Fruit fly (Drosophila melanogaster): ENCODE results near the gene Jon99Fi.

The Jon99Fi gene

dm6 chr3R:30531989-30532653 lies 43.4 kb downstream of the Jon99Fi start, which contains the start of gene tmod (continued):
- TF ChIP-seq eg (GFP tag; IDR thresholded peaks at IDR 0.05) (peak; percentile 72; the same call in 2 of the 3 replicates), Eip93F (GFP tag; optimal IDR thresholded peaks at IDR 0.05) (no peak), CG7368 (GFP tag; optimal IDR thresholded peaks at IDR 0.05) (peak; percentile 19), CG8632 (GFP tag; optimal IDR thresholded peaks at IDR 0.05) (no peak), CG1621 (tag; optimal IDR thresholded peaks at IDR 0.05) (peak; percentile 75), svp (GFP tag) (peak; percentile 66), Ets96B (tag; optimal IDR thresholded peaks at IDR 0.05) (peak; percentile 17), CG9139 (GFP tag; optimal IDR thresholded peaks at IDR 0.05) (no peak), CG11294 (GFP tag; IDR thresholded peaks at IDR 0.05) (no peak), Blimp-1 (GFP tag; optimal IDR thresholded peaks at IDR 0.05) (no peak), CG11902 (GFP tag; optimal IDR thresholded peaks at IDR 0.05) (no peak), cyc (GFP tag; optimal IDR thresholded peaks at IDR 0.05) (peak; percentile 49)

- TF ChIP-seq CG15336 (GFP tag; IDR thresholded peaks at IDR 0.05) (0 out of 2 replicates have a peak, but pooled peaks have one; percentile 17), CG6163 (GFP tag; IDR thresholded peaks at IDR 0.05) (peak; percentile 25; the same call in 1 of the 3 replicates), CG3919 (GFP tag; optimal IDR thresholded peaks at IDR 0.05) (no peak), CG6276 (GFP tag; optimal IDR thresholded peaks at IDR 0.05) (peak; percentile 42), pdm3 (GFP tag; optimal IDR thresholded peaks at IDR 0.05) (no peak), eg (GFP tag; IDR thresholded peaks at IDR 0.05) (peak; percentile 67; the same call in 2 of the 3 replicates), CG10631 (GFP tag; optimal IDR thresholded peaks at IDR 0.05) (no peak)
Measured at dm6 chr3R:30534444-30534843, 45.7 kb downstream of the Jon99Fi start.

dm6 chr3R:30536432-30536831 lies 47.7 kb downstream of the Jon99Fi start:
- no peak for TF ChIP-seq dac (GFP tag; optimal IDR thresholded peaks at IDR 0.05)
- TF ChIP-seq CG8632 (GFP tag; optimal IDR thresholded peaks at IDR 0.05): no peak
- TF ChIP-seq fd85E (GFP tag; optimal IDR thresholded peaks at IDR 0.05): no peak
- TF ChIP-seq CG6276 (GFP tag; optimal IDR thresholded peaks at IDR 0.05): no peak
- TF ChIP-seq topi (GFP tag; optimal IDR thresholded peaks at IDR 0.05): no peak
- no peak for TF ChIP-seq achi (GFP tag; optimal IDR thresholded peaks at IDR 0.05)
- no peak for TF ChIP-seq CG6854 (GFP tag; optimal IDR thresholded peaks at IDR 0.05)
- no peak for TF ChIP-seq Met (GFP tag; optimal IDR thresholded peaks at IDR 0.05)
- TF ChIP-seq eg (GFP tag; IDR thresholded peaks at IDR 0.05): no peak
- TF ChIP-seq vri (GFP tag; optimal IDR thresholded peaks at IDR 0.05): no peak
- no peak for TF ChIP-seq CG9139 (GFP tag; optimal IDR thresholded peaks at IDR 0.05)
- no peak for TF ChIP-seq CG11294 (GFP tag; IDR thresholded peaks at IDR 0.05)
- no peak for TF ChIP-seq CG6808 (GFP tag; optimal IDR thresholded peaks at IDR 0.05)
- no peak for TF ChIP-seq CG11762 (GFP tag; optimal IDR thresholded peaks at IDR 0.05; ENCODE audit: insufficient read depth)
- no peak for TF ChIP-seq Sox102F (GFP tag; optimal IDR thresholded peaks at IDR 0.05)
- TF ChIP-seq Smox (GFP tag; optimal IDR thresholded peaks at IDR 0.05): no peak
- no peak for TF ChIP-seq CG11902 (GFP tag; optimal IDR thresholded peaks at IDR 0.05)
- TF ChIP-seq CG3032 (tag; optimal IDR thresholded peaks at IDR 0.05): no peak

dm6 chr3R:30536919-30537318 lies 48.2 kb downstream of the Jon99Fi start:
- no peak for TF ChIP-seq Eip78C (GFP tag)
- TF ChIP-seq Hr4 (GFP tag; optimal IDR thresholded peaks at IDR 0.05): no peak
- TF ChIP-seq Ets96B (tag; optimal IDR thresholded peaks at IDR 0.05): no peak
- TF ChIP-seq CG9139 (GFP tag; optimal IDR thresholded peaks at IDR 0.05): no peak
- TF ChIP-seq CG10669 (GFP tag; optimal IDR thresholded peaks at IDR 0.05): no peak
- no peak for TF ChIP-seq CG31627 (GFP tag; optimal IDR thresholded peaks at IDR 0.05)
- peak; percentile 73 for TF ChIP-seq fkh (GFP tag; optimal IDR thresholded peaks at IDR 0.05)
- TF ChIP-seq CG7368 (GFP tag; optimal IDR thresholded peaks at IDR 0.05): no peak

Measured in whole organism, prepupa.